Worm (Caenorhabditis elegans) whole organism, L2 larva: ENCODE results near the gene F42A9.17.

Source experiments
- C34F6.9 ChIP-seq: fragments of 150-350 bp; optimal IDR thresholded peaks from 2 replicates; lab custom pipeline; 2014; ENCODE audit warnings: missing biosample characterization, missing genetic modification characterization
- F13H6.1 ChIP-seq: sonication (generic microtip); optimal IDR thresholded peaks from 2 replicates; lab custom pipeline; 2016; ENCODE audit warnings: missing genetic modification characterization, missing compliant biosample characterization
- R02D3.7 ChIP-seq: fragments of 150-350 bp; optimal IDR thresholded peaks from 2 replicates; lab custom pipeline; 2014; ENCODE audit warnings: missing biosample characterization, missing genetic modification characterization
- Y55F3AM.14 ChIP-seq: fragments of 200-800 bp; sonication (Bioruptor generic); optimal IDR thresholded peaks from 2 replicates; lab custom pipeline; 2018; ENCODE audit warnings: mild to moderate bottlenecking, missing genetic modification characterization, missing compliant biosample characterization
- alr-1 ChIP-seq: fragments of 150-350 bp; optimal IDR thresholded peaks from 2 replicates; lab custom pipeline; 2014; ENCODE audit warnings: missing biosample characterization, missing genetic modification characterization
- aly-2 ChIP-seq: fragments of 150-350 bp; optimal IDR thresholded peaks from 2 replicates; lab custom pipeline; 2014; ENCODE audit warnings: missing biosample characterization, missing genetic modification characterization
- ama-1 ChIP-seq: fragments of 150-350 bp; optimal IDR thresholded peaks from 2 replicates; lab custom pipeline; 2018; ENCODE audit warnings: inconsistent platforms
- ceh-82 ChIP-seq: fragments of 150-350 bp; optimal IDR thresholded peaks from 2 replicates; lab custom pipeline; 2014; ENCODE audit warnings: missing biosample characterization, missing genetic modification characterization
- crh-2 ChIP-seq: sonication (generic microtip); optimal IDR thresholded peaks from 2 replicates; lab custom pipeline; 2017; ENCODE audit warnings: missing biosample characterization, missing genetic modification characterization
- dmd-4 ChIP-seq: sonication (generic microtip); optimal IDR thresholded peaks from 2 replicates; lab custom pipeline; 2017; ENCODE audit warnings: missing biosample characterization, missing genetic modification characterization
- egl-27 ChIP-seq: sonication (generic microtip); optimal IDR thresholded peaks from 3 replicates; lab custom pipeline; 2017; ENCODE audit warnings: missing biosample characterization, missing genetic modification reagents, missing genetic modification characterization
- elt-3 ChIP-seq: sonication (generic microtip); optimal IDR thresholded peaks from 2 replicates; lab custom pipeline; 2017; ENCODE audit warnings: missing biosample characterization, missing genetic modification characterization
- fos-1 ChIP-seq: fragments of 150-350 bp; optimal IDR thresholded peaks from 2 replicates; lab custom pipeline; 2014; ENCODE audit warnings: missing biosample characterization, missing genetic modification characterization
- gmeb-1 ChIP-seq: fragments of 150-350 bp; optimal IDR thresholded peaks from 2 replicates; lab custom pipeline; 2014; ENCODE audit warnings: missing biosample characterization, missing genetic modification characterization
- lin-11 ChIP-seq: fragments of 150-350 bp; sonication (generic microtip); optimal IDR thresholded peaks from 2 replicates; lab custom pipeline; 2014; ENCODE audit warnings: missing biosample characterization, missing genetic modification characterization, inconsistent platforms, mixed read lengths
- lin-13 ChIP-seq: fragments of 150-350 bp; optimal IDR thresholded peaks from 2 replicates; lab custom pipeline; 2014; ENCODE audit warnings: missing biosample characterization, missing genetic modification reagents, missing genetic modification characterization
- lin-39 ChIP-seq: fragments of 150-350 bp; optimal IDR thresholded peaks from 2 replicates; lab custom pipeline; 2014; ENCODE audit warnings: missing biosample characterization, missing genetic modification reagents, missing genetic modification characterization
- lsy-2 ChIP-seq, 2 experiments: fragments of 150-350 bp in 1 of 2; sonication (generic microtip) in 1 of 2; optimal IDR thresholded peaks; 2 replicates each; lab custom pipeline; 2014 to 2017; ENCODE audit warnings: missing biosample characterization in 2 of 2, missing genetic modification characterization in 2 of 2
- mab-5 ChIP-seq: fragments of 150-350 bp; optimal IDR thresholded peaks from 2 replicates; lab custom pipeline; 2014; ENCODE audit warnings: missing biosample characterization, missing genetic modification characterization
- mbf-1 ChIP-seq: sonication (generic microtip); optimal IDR thresholded peaks from 2 replicates; lab custom pipeline; 2017; ENCODE audit warnings: missing biosample characterization, missing genetic modification characterization
- mdl-1 ChIP-seq, 2 experiments: fragments of 150-350 bp in 1 of 2; sonication (generic microtip) in 1 of 2; optimal IDR thresholded peaks; 2 replicates each; lab custom pipeline; 2017; ENCODE audit warnings: missing biosample characterization in 2 of 2, missing genetic modification characterization in 2 of 2
- nhr-11 ChIP-seq: fragments of 150-350 bp; optimal IDR thresholded peaks from 2 replicates; lab custom pipeline; 2014; ENCODE audit warnings: missing biosample characterization, missing genetic modification characterization
- nhr-12 ChIP-seq: fragments of 150-350 bp; optimal IDR thresholded peaks from 2 replicates; lab custom pipeline; 2014; ENCODE audit warnings: missing biosample characterization, missing genetic modification characterization
- nhr-129 ChIP-seq: fragments of 150-350 bp; optimal IDR thresholded peaks from 2 replicates; lab custom pipeline; 2014; ENCODE audit warnings: missing biosample characterization, missing genetic modification characterization
- nhr-237 ChIP-seq: fragments of 150-350 bp; optimal IDR thresholded peaks from 2 replicates; lab custom pipeline; 2014; ENCODE audit warnings: missing biosample characterization, missing genetic modification characterization
- nhr-25 ChIP-seq: fragments of 150-350 bp; sonication (generic microtip); optimal IDR thresholded peaks from 3 replicates; lab custom pipeline; 2014; ENCODE audit warnings: missing biosample characterization, missing genetic modification characterization
- nhr-6 ChIP-seq: fragments of 150-350 bp; optimal IDR thresholded peaks from 2 replicates; lab custom pipeline; 2014; ENCODE audit warnings: missing biosample characterization, missing genetic modification characterization
- nhr-77 ChIP-seq: fragments of 150-350 bp; optimal IDR thresholded peaks from 2 replicates; lab custom pipeline; 2014; ENCODE audit warnings: missing biosample characterization, missing genetic modification characterization
- peb-1 ChIP-seq: fragments of 150-350 bp; optimal IDR thresholded peaks from 2 replicates; lab custom pipeline; 2014; ENCODE audit warnings: missing biosample characterization, missing genetic modification characterization
- skn-1 ChIP-seq: sonication (generic microtip); optimal IDR thresholded peaks from 2 replicates; lab custom pipeline; 2017; ENCODE audit warnings: missing biosample characterization, missing genetic modification characterization
- sma-3 ChIP-seq: sonication (generic microtip); optimal IDR thresholded peaks from 2 replicates; lab custom pipeline; 2016; ENCODE audit warnings: missing genetic modification reagents, missing genetic modification characterization, missing compliant biosample characterization
- sma-9 ChIP-seq, 2 experiments: fragments of 150-350 bp in 1 of 2; sonication (generic microtip) in 1 of 2; optimal IDR thresholded peaks; 2 replicates each; lab custom pipeline; 2014 to 2016; ENCODE audit warnings: missing genetic modification characterization in 2 of 2, mild to moderate bottlenecking in 1 of 2, missing biosample characterization in 1 of 2, missing compliant biosample characterization in 1 of 2, missing genetic modification reagents in 1 of 2, moderate library complexity in 1 of 2
- snpc-4 ChIP-seq: fragments of 150-350 bp; optimal IDR thresholded peaks from 2 replicates; lab custom pipeline; 2014; ENCODE audit warnings: missing biosample characterization, missing genetic modification characterization
- unc-39 ChIP-seq: fragments of 150-350 bp; optimal IDR thresholded peaks from 2 replicates; lab custom pipeline; 2014; ENCODE audit warnings: missing biosample characterization, missing genetic modification characterization
- unc-55 ChIP-seq: fragments of 150-350 bp; sonication (generic microtip); optimal IDR thresholded peaks from 3 replicates; lab custom pipeline; 2014; ENCODE audit warnings: missing biosample characterization, missing genetic modification reagents, missing genetic modification characterization
- ztf-11 ChIP-seq: sonication (generic microtip); optimal IDR thresholded peaks from 2 replicates; lab custom pipeline; 2017; ENCODE audit warnings: missing biosample characterization, missing genetic modification characterization
- ztf-4 ChIP-seq: fragments of 150-350 bp; optimal IDR thresholded peaks from 2 replicates; lab custom pipeline; 2014; ENCODE audit warnings: missing biosample characterization, missing genetic modification characterization

F42A9.17 gene

DNA sequence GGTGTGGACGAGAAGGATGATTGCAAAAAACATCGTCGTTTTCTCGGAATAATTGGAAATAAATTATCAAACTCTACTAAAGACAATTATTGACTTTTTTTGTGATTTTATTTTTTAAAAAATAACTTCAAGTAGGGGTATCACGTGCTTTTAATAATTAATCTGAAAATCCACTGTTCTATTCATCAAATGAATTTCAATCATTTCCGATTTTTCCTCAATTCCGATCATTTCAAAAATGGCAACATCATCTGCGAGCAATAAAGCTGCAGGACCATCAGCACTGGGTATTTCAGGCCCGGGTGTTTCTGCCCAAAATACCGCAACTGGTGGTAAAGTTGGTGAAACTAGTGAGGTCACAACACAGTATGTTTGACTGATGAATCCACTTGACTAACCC is 5.3 kb upstream of the F42A9.17 start, which contains the start of the genes F42A9.7 and F42A9.3:
Gene F42A9.7, minus strand, starts transcription at position 101 of the 400 bp plus-strand sequence.
Gene F42A9.3, plus strand, starts transcription at position 214 of the 400 bp plus-strand sequence.
- TF ChIP-seq elt-3 (no peak), ztf-11 (tag; lab: Kevin White, UChicago) (no peak), unc-55 (no peak), sma-3 (GFP tag; lab: Kevin White, UChicago) (no peak), unc-39 (tag; lab: Kevin White, UChicago) (no peak), crh-2 (tag; lab: Kevin White, UChicago) (no peak), skn-1 (tag; lab: Kevin White, UChicago) (no peak)

DNA sequence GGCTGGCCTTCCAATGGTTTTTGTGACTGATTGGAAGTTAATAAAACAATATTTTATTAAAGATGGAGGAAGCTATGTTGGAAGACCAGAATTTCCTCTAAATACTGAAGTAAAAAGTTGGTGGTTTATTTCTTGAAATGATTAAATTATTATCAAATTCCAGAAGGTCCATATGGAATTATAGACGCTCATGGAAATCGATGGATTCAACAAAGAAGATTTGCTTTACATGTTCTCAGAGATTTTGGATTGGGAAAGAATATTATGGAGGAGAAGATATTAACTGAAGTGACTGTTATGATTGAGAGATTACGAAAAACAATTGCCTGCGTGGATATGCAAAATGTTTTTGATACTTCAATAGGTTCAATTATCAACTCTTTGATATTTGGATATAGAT is 3.6 kb upstream of the F42A9.17 start:
- no peak for TF ChIP-seq lin-11
- TF ChIP-seq fos-1 (tag; lab: Kevin White, UChicago): no peak
- TF ChIP-seq snpc-4 (tag; lab: Kevin White, UChicago): no peak
- TF ChIP-seq elt-3: no peak
- TF ChIP-seq R02D3.7 (tag; lab: Kevin White, UChicago): no peak
- no peak for TF ChIP-seq mdl-1 (tag; optimal IDR thresholded peaks at IDR 0.05; lab: Kevin White, UChicago)
- TF ChIP-seq lsy-2 (tag; optimal IDR thresholded peaks at IDR 0.05; lab: Kevin White, UChicago): no peak
- no peak for TF ChIP-seq nhr-77
- no peak for TF ChIP-seq alr-1 (tag; lab: Kevin White, UChicago)
- TF ChIP-seq ceh-82 (tag; lab: Kevin White, UChicago): no peak
- TF ChIP-seq ztf-4 (tag; lab: Kevin White, UChicago): no peak
- no peak for TF ChIP-seq Y55F3AM.14 (GFP tag; lab: Kevin White, UChicago)
- TF ChIP-seq C34F6.9: no peak
- no peak for TF ChIP-seq lin-13 (GFP tag; lab: Kevin White, UChicago)
- TF ChIP-seq unc-55: no peak
- no peak for TF ChIP-seq peb-1 (tag; lab: Kevin White, UChicago)

DNA sequence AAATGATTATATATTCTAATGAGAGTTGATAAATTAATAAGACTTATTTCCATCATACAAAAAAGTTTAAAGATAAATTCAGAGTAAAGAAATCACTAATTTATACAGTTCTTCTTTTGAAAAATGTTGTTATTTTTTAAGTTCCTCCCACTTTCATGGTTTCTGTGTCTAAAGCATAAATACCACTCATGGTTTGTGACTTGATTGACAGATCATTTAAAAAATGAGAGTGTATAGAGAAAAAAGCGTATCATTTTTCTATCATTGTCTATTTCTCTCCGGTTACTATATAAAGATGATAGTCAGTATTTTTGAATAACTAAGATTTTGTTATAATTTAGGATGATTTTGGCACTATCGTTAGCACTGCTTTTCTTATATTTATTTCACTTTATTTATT is 2.9 kb upstream of the F42A9.17 start, which contains the start of gene cyp-33E3:
Gene cyp-33E3, plus strand, starts transcription at position 316 of the 400 bp plus-strand sequence.
- TF ChIP-seq alr-1 (tag; lab: Kevin White, UChicago): no peak
- no peak for TF ChIP-seq mdl-1 (tag; optimal IDR thresholded peaks at IDR 0.05; lab: Kevin White, UChicago)
- TF ChIP-seq fos-1 (tag; lab: Kevin White, UChicago): peak; percentile 40

DNA sequence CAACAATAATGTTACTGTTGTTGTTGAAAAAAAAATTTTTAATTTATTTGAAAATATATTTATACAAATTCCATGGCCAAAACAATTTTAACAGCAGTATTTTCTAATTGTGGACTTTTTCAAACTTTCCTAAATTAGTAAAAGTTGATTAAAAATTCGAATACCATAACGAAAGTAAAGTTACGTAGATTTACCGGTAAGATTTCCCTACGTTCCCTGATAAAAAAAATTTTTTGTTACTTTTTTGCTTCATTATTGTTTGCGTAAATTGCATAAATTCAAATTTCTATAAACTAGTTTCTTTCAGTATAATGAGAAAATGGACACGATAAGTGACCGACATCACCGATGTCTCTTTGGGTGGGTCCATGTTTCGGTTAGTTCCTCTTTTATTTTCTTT is 2.8 kb downstream of the F42A9.17 start, which contains the start of gene F42A9.6:
Gene F42A9.6, plus strand, starts transcription at position 301 of the 400 bp plus-strand sequence.
- no peak for TF ChIP-seq unc-39 (tag; lab: Kevin White, UChicago)

DNA sequence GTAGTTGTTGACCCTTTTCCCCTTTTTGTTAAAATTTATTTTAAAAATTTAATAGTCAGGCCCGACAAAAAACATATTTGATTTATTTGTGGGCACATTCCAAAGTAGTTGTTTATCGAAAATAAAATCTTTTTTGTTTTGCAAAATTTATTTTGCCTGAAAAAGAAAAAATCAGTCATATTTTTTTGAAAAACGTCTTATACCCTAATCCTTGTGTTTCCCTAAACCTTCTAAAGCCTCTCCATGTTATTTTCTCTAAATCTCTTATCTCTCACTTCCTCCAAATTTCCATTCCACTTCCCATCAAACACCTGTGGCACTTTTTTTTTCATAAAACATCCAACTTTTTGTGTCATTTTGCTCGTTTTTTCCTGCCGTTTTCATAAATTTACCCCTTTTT is 3.5 kb downstream of the F42A9.17 start:
- TF ChIP-seq unc-55: peak; percentile 68
- no peak for TF ChIP-seq ama-1 (lab: Kevin White, UChicago)
- peak; percentile 17 for TF ChIP-seq mab-5 (tag; lab: Kevin White, UChicago)
- no peak for TF ChIP-seq mbf-1 (tag; lab: Kevin White, UChicago)

DNA sequence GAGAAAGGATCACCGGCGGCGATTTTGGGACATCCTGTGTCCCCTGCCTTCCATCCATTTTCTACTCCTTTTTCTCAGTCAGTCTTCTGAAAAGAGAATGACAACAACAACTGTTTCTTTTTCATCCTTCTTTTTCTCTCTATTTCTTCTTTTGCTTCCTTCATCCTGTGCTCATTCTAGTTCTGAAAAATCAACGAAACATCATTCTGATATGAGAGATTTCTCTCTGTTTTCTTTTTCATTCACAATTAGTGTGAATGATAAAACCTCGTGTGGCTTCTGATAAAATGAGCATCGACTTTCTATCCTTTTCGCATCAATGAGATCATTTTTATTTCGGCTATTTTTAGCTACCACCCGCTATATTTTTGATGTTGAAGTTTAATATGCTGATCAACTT is 6.5 kb downstream of the F42A9.17 start:
- TF ChIP-seq F13H6.1 (tag; lab: Kevin White, UChicago) (peak; percentile 33), mdl-1 (tag; optimal IDR thresholded peaks at IDR 0.05; lab: Kevin White, UChicago) (no peak), nhr-12 (tag; lab: Kevin White, UChicago) (no peak), nhr-129 (tag; lab: Kevin White, UChicago) (peak; percentile 48), sma-9 (GFP tag; optimal IDR thresholded peaks at IDR 0.05; lab: Kevin White, UChicago) (peak; percentile 67), sma-9 (tag; optimal IDR thresholded peaks at IDR 0.05; lab: Kevin White, UChicago) (no peak), C34F6.9 (peak; percentile 66), lsy-2 (tag; optimal IDR thresholded peaks at IDR 0.05; lab: Kevin White, UChicago) (peak in 1 of 2 experiments; percentile 49), nhr-6 (tag; lab: Kevin White, UChicago) (peak; percentile 13)

DNA sequence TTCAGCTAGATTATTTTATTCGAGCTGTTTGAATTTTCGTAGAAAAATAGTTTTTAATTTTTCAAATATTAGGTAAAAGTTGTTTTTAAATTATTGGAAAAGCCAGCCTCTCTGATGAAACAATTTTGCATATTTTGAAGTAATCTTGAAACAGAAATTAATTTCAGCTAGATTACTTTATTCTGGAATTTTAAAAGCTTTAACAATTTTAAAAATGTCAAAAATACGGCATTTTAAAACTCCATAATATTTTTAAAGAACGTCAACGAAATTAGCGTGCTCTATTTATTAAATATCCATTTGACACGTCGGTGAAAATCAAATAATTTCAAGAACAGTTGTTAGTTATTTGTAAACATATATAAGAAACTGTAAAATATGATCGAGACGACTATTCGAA is 8.9 kb downstream of the F42A9.17 start, which contains the start of gene Y59H11AR.10:
Gene Y59H11AR.10, plus strand, starts transcription at position 301 of the 400 bp plus-strand sequence.
- TF ChIP-seq egl-27 (tag; lab: Kevin White, UChicago) (no peak), aly-2 (tag; lab: Kevin White, UChicago) (no peak), nhr-237 (tag; lab: Kevin White, UChicago) (no peak), peb-1 (tag; lab: Kevin White, UChicago) (no peak), mbf-1 (tag; lab: Kevin White, UChicago) (no peak), gmeb-1 (tag; lab: Kevin White, UChicago) (no peak), nhr-77 (no peak), ztf-11 (tag; lab: Kevin White, UChicago) (no peak), nhr-11 (tag; lab: Kevin White, UChicago) (no peak), lin-11 (no peak), alr-1 (tag; lab: Kevin White, UChicago) (no peak), dmd-4 (no peak), ama-1 (lab: Kevin White, UChicago) (no peak), mdl-1 (tag; optimal IDR thresholded peaks at IDR 0.05; lab: Kevin White, UChicago) (no peak), nhr-25 (tag; lab: Kevin White, UChicago) (no peak), lin-39 (tag; lab: Kevin White, UChicago) (no peak), lsy-2 (tag; optimal IDR thresholded peaks at IDR 0.05; lab: Kevin White, UChicago) (no peak)
